Worm (Caenorhabditis elegans) whole organism, young adult: ENCODE data around the gene chil-19.

Experiments
- F10E7.11 ChIP-seq: sonication (generic microtip); optimal IDR thresholded peaks from 2 replicates; lab custom pipeline; 2017; ENCODE audit warnings: mild to moderate bottlenecking, missing genetic modification characterization, moderate library complexity, missing compliant biosample characterization
- Y53G8AR.9 ChIP-seq: fragments of 200-800 bp; sonication (Bioruptor generic); conservative IDR thresholded peaks from 2 replicates; pipeline ENCODE4 v1.3.6; 2022; ENCODE audit warnings: missing genetic modification reagents, missing genetic modification characterization, missing compliant biosample characterization
- ama-1 ChIP-seq, 3 experiments: fragments of 150-350 bp in 1 of 3; sonication (generic microtip) in 2 of 3; optimal IDR thresholded peaks; 2 replicates each; lab custom pipeline; 2014 to 2018; ENCODE audit warnings: missing biosample characterization in 2 of 3, missing genetic modification characterization in 2 of 3, missing genetic modification reagents in 2 of 3
- aptf-3 ChIP-seq: fragments of 200-800 bp; sonication (Bioruptor generic); IDR thresholded peaks from 2 replicates; pipeline ENCODE4 v1.3.6; 2022; ENCODE audit warnings: missing genetic modification characterization, missing compliant biosample characterization
- attf-3 ChIP-seq: fragments of 200-800 bp; sonication (Bioruptor generic); conservative IDR thresholded peaks from 2 replicates; pipeline ENCODE4 v1.3.6; 2022; ENCODE audit warnings: missing genetic modification reagents, missing genetic modification characterization, missing compliant biosample characterization
- ceh-27 ChIP-seq: fragments of 200-800 bp; sonication (Bioruptor generic); optimal IDR thresholded peaks from 2 replicates; lab custom pipeline; 2018; ENCODE audit warnings: mild to moderate bottlenecking, missing genetic modification characterization, moderate library complexity, missing compliant biosample characterization
- egl-44 ChIP-seq: fragments of 200-800 bp; sonication (Bioruptor generic); IDR thresholded peaks from 2 replicates; pipeline ENCODE4 v1.3.6; 2022; ENCODE audit warnings: missing genetic modification reagents, missing genetic modification characterization, missing compliant biosample characterization
- nfya-1 ChIP-seq: sonication (generic microtip); optimal IDR thresholded peaks from 2 replicates; lab custom pipeline; 2017; ENCODE audit warnings: antibody characterized with exemption, missing compliant biosample characterization, missing genetic modification characterization, borderline replicate concordance; ENCODE audit not compliant: insufficient read depth
- nhr-179 ChIP-seq: sonication (generic microtip); optimal IDR thresholded peaks from 2 replicates; lab custom pipeline; 2016; ENCODE audit warnings: mild to moderate bottlenecking, missing genetic modification characterization, missing compliant biosample characterization
- repo-1 ChIP-seq: sonication (generic microtip); optimal IDR thresholded peaks from 2 replicates; lab custom pipeline; 2017; ENCODE audit warnings: mild to moderate bottlenecking, missing genetic modification characterization, missing compliant biosample characterization
- snpc-4 ChIP-seq, 5 experiments: fragments of 150-350 bp in 1 of 5; sonication (generic microtip) in 4 of 5; optimal IDR thresholded peaks; 2 replicates each; lab custom pipeline; 2014 to 2018; ENCODE audit warnings: missing genetic modification characterization in 5 of 5, missing biosample characterization in 3 of 5, antibody characterized with exemption in 2 of 5, mild to moderate bottlenecking in 2 of 5, missing compliant biosample characterization in 2 of 5, missing genotype in 2 of 5, moderate library complexity in 2 of 5, missing genetic modification reagents in 1 of 5
- unc-62 ChIP-seq: fragments of 150-350 bp; optimal IDR thresholded peaks from 2 replicates; lab custom pipeline; 2014; ENCODE audit warnings: missing biosample characterization, missing genetic modification reagents, missing genetic modification characterization

- no peak for TF ChIP-seq nhr-179
- TF ChIP-seq Y53G8AR.9 (GFP tag; lab: Robert Waterston, UW): no peak
- no peak for TF ChIP-seq F10E7.11 (tag; lab: Kevin White, UChicago)
- TF ChIP-seq attf-3 (GFP tag; lab: Robert Waterston, UW): no peak
- TF ChIP-seq repo-1 (tag; lab: Kevin White, UChicago): no peak
- TF ChIP-seq unc-62: no peak
- no peak for TF ChIP-seq egl-44
- no peak for TF ChIP-seq ceh-27 (GFP tag; lab: Kevin White, UChicago)
- TF ChIP-seq snpc-4 (GFP tag; optimal IDR thresholded peaks at IDR 0.05; lab: Kevin White, UChicago): no peak
- no peak for TF ChIP-seq snpc-4 (tag; optimal IDR thresholded peaks at IDR 0.05; lab: Kevin White, UChicago)
- no peak for TF ChIP-seq nfya-1
- no peak for TF ChIP-seq ama-1 (optimal IDR thresholded peaks at IDR 0.05; lab: Kevin White, UChicago)
- TF ChIP-seq ama-1 (GFP tag; optimal IDR thresholded peaks at IDR 0.05; lab: Kevin White, UChicago): no peak
- no peak for TF ChIP-seq aptf-3 (GFP tag; lab: Robert Waterston, UW)
These were observed 14.2 kb upstream of the chil-19 start, which contains the start of gene chil-23 for ce11 chrII:9468414-9468813.
